Fruit fly (Drosophila melanogaster) whole organism, prepupa: ENCODE results near the gene Dip-B.

Experiments used
- Ets21C ChIP-seq: fragments of 200-800 bp; sonication (Bioruptor generic); optimal IDR thresholded peaks from 3 replicates; lab custom pipeline; 2016; ENCODE audit warnings: missing biosample characterization, missing genetic modification characterization
- Hr4 ChIP-seq: fragments of 200-800 bp; sonication (Bioruptor generic); optimal IDR thresholded peaks from 3 replicates; lab custom pipeline; 2016; ENCODE audit warnings: missing biosample characterization, missing genetic modification characterization
- fd59A ChIP-seq: fragments of 200-800 bp; sonication (Bioruptor generic); optimal IDR thresholded peaks from 2 replicates; lab custom pipeline; 2017; ENCODE audit warnings: missing biosample characterization, mild to moderate bottlenecking, missing genetic modification characterization, missing genetic modification reagents

DNA sequence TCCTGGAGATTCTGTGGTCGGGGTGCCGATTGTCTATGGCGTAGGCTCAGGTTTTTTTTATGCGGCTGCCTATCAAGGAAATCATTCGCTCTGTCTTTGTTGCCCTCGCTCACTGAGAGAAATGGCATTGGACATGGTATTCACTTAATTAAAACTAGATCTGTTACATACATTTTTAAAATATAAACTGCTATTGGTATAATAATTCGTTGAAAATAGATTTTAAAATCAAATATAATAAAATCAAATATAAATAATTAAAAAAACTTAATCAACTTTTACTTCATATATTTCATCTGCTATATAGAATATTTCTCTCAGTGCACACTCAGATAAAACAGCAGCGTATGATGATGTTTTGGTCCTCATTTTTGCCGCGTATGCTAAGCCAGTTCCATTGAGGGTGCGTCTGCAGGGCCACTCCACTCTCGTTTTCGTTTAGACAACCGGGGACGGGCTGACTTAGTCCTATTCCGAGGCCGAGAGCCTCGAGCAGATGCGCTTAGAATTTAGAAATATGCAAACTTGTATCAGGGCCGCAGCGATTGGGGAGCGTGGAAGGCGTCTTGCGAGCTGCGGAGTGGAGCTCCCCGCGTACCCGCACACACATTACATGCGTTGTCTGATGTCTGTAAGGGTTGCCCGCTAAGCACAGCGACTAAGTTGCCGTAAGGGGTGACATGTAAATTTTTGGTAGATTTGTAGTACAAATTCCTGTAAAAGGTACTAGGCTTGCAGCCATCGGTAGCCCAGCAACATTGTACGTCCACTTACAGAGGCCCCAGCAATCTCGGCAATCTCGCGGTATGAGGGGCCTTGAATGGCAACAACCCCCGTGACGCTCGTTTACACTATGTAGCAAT lies 17.7 kb downstream of the Dip-B start:
- TF ChIP-seq Ets21C (GFP tag; lab: Kevin White, UChicago) (no peak), Hr4 (GFP tag; lab: Kevin White, UChicago) (peak; percentile 8), fd59A (GFP tag; lab: Kevin White, UChicago) (no peak)
